Worm (Caenorhabditis elegans) whole organism, young adult: Measurements from ENCODE around the gene K11H12.6.

Source experiments
- C06A6.2 ChIP-seq: fragments of 200-800 bp; sonication (Bioruptor generic); conservative IDR thresholded peaks from 2 replicates; pipeline ENCODE4 v1.3.6; 2022; ENCODE audit warnings: missing genetic modification characterization, missing compliant biosample characterization
- C17E4.6 ChIP-seq: fragments of 200-800 bp; sonication (Bioruptor generic); IDR thresholded peaks from 2 replicates; pipeline ENCODE4 v1.3.6; 2022; ENCODE audit warnings: missing genetic modification reagents, missing genetic modification characterization, missing compliant biosample characterization
- F22D6.2 ChIP-seq: sonication (generic microtip); optimal IDR thresholded peaks from 2 replicates; lab custom pipeline; 2016; ENCODE audit warnings: mild to moderate bottlenecking, missing genetic modification characterization, missing compliant biosample characterization
- F39B2.1 ChIP-seq: fragments of 200-800 bp; sonication (Bioruptor generic); IDR thresholded peaks from 2 replicates; pipeline ENCODE4 v1.3.6; 2022; ENCODE audit warnings: missing genetic modification reagents, missing genetic modification characterization, missing compliant biosample characterization
- F49E8.2 ChIP-seq: sonication (generic microtip); optimal IDR thresholded peaks from 3 replicates; lab custom pipeline; 2017; ENCODE audit warnings: missing genetic modification characterization, mild to moderate bottlenecking, missing compliant biosample characterization, antibody characterized with exemption, moderate library complexity; ENCODE audit not compliant: insufficient read depth
- F52B5.7 ChIP-seq: sonication (generic microtip); optimal IDR thresholded peaks from 2 replicates; lab custom pipeline; 2016; ENCODE audit warnings: mild to moderate bottlenecking, missing genetic modification characterization, missing compliant biosample characterization
- F57C9.4 ChIP-seq: sonication (generic microtip); optimal IDR thresholded peaks from 2 replicates; lab custom pipeline; 2017; ENCODE audit warnings: mild to moderate bottlenecking, missing genetic modification characterization, missing compliant biosample characterization
- T07F8.4 ChIP-seq: sonication (generic microtip); optimal IDR thresholded peaks from 2 replicates; lab custom pipeline; 2016; ENCODE audit warnings: mild to moderate bottlenecking, missing genetic modification characterization, moderate library complexity, missing compliant biosample characterization
- Y53G8AR.9 ChIP-seq: fragments of 200-800 bp; sonication (Bioruptor generic); conservative IDR thresholded peaks from 2 replicates; pipeline ENCODE4 v1.3.6; 2022; ENCODE audit warnings: missing genetic modification reagents, missing genetic modification characterization, missing compliant biosample characterization
- Y79H2A.3 ChIP-seq: fragments of 200-800 bp; sonication (Bioruptor generic); conservative IDR thresholded peaks from 2 replicates; pipeline ENCODE4 v1.3.6; 2022; ENCODE audit warnings: missing genetic modification reagents, missing genetic modification characterization, missing compliant biosample characterization
- ama-1 ChIP-seq, 3 experiments: fragments of 150-350 bp in 1 of 3; sonication (generic microtip) in 2 of 3; optimal IDR thresholded peaks; 2 replicates each; lab custom pipeline; 2014 to 2018; ENCODE audit warnings: missing biosample characterization in 2 of 3, missing genetic modification characterization in 2 of 3, missing genetic modification reagents in 2 of 3
- aptf-2 ChIP-seq: fragments of 200-800 bp; sonication (Bioruptor generic); conservative IDR thresholded peaks from 2 replicates; pipeline ENCODE4 v1.3.6; 2022; ENCODE audit warnings: missing genetic modification reagents, missing genetic modification characterization, missing compliant biosample characterization
- aptf-3 ChIP-seq: fragments of 200-800 bp; sonication (Bioruptor generic); IDR thresholded peaks from 2 replicates; pipeline ENCODE4 v1.3.6; 2022; ENCODE audit warnings: missing genetic modification characterization, missing compliant biosample characterization
- attf-6 ChIP-seq: fragments of 200-800 bp; sonication (Bioruptor generic); IDR thresholded peaks from 2 replicates; pipeline ENCODE4 v1.3.6; 2022; ENCODE audit warnings: missing genetic modification reagents, missing genetic modification characterization, missing compliant biosample characterization
- bed-2 ChIP-seq: fragments of 200-800 bp; sonication (Bioruptor generic); IDR thresholded peaks from 2 replicates; pipeline ENCODE4 v1.3.6; 2022; ENCODE audit warnings: missing genetic modification reagents, missing genetic modification characterization, missing compliant biosample characterization
- cebp-1 ChIP-seq, 2 experiments: fragments of 200-800 bp in 1 of 2; sonication (Bioruptor generic) in 1 of 2; sonication (generic microtip) in 1 of 2; IDR thresholded peaks in 1 of 2; optimal IDR thresholded peaks in 1 of 2; 2 replicates each; pipeline versions ENCODE4 v1.3.6 to Lab custom; 2017 to 2022; ENCODE audit warnings: missing compliant biosample characterization in 2 of 2, missing genetic modification characterization in 2 of 2, mild to moderate bottlenecking in 1 of 2, missing genetic modification reagents in 1 of 2, moderate library complexity in 1 of 2
- ceh-100 ChIP-seq: fragments of 200-800 bp; sonication (Bioruptor generic); IDR thresholded peaks from 2 replicates; pipeline ENCODE4 v1.3.6; 2022; ENCODE audit warnings: missing genetic modification reagents, missing genetic modification characterization, missing compliant biosample characterization
- dox-1 ChIP-seq: fragments of 200-800 bp; sonication (Bioruptor generic); IDR thresholded peaks from 2 replicates; pipeline ENCODE4 v1.3.6; 2022; ENCODE audit warnings: missing genetic modification reagents, missing genetic modification characterization, missing compliant biosample characterization
- dpff-1 ChIP-seq: sonication (generic microtip); optimal IDR thresholded peaks from 2 replicates; lab custom pipeline; 2017; ENCODE audit warnings: mild to moderate bottlenecking, missing genetic modification characterization, missing compliant biosample characterization
- efl-1 ChIP-seq: fragments of 150-350 bp; optimal IDR thresholded peaks from 2 replicates; lab custom pipeline; 2014; ENCODE audit warnings: missing biosample characterization, missing genetic modification reagents, missing genetic modification characterization
- egl-18 ChIP-seq: fragments of 200-800 bp; sonication (Bioruptor generic); IDR thresholded peaks from 2 replicates; pipeline ENCODE4 v1.3.6; 2022; ENCODE audit warnings: missing genetic modification reagents, missing genetic modification characterization, missing compliant biosample characterization
- fkh-3 ChIP-seq: sonication (generic microtip); optimal IDR thresholded peaks from 2 replicates; lab custom pipeline; 2016; ENCODE audit warnings: mild to moderate bottlenecking, missing genetic modification characterization, missing compliant biosample characterization
- gei-17 ChIP-seq: fragments of 200-800 bp; sonication (Bioruptor generic); optimal IDR thresholded peaks from 2 replicates; lab custom pipeline; 2018; ENCODE audit warnings: mild to moderate bottlenecking, missing genetic modification characterization, missing compliant biosample characterization
- him-1 ChIP-seq: sonication (generic microtip); optimal IDR thresholded peaks from 2 replicates; lab custom pipeline; 2016; ENCODE audit warnings: missing genotype, missing genetic modification reagents, missing genetic modification characterization, missing compliant biosample characterization
- hlh-12 ChIP-seq: sonication (generic microtip); optimal IDR thresholded peaks from 2 replicates; lab custom pipeline; 2016; ENCODE audit warnings: missing genetic modification characterization, missing compliant biosample characterization
- hrde-1 ChIP-seq: sonication (generic microtip); optimal IDR thresholded peaks from 2 replicates; lab custom pipeline; 2016; ENCODE audit warnings: missing genetic modification characterization, mild to moderate bottlenecking, missing compliant biosample characterization, moderate library complexity, missing genotype, missing genetic modification reagents, borderline replicate concordance
- hsf-1 ChIP-seq: fragments of 200-800 bp; sonication (Bioruptor generic); IDR thresholded peaks from 2 replicates; pipeline ENCODE4 v1.3.6; 2022; ENCODE audit warnings: missing genetic modification reagents, missing genetic modification characterization, missing compliant biosample characterization
- lin-35 ChIP-seq, 3 experiments: fragments of 150-350 bp in 2 of 3; sonication (generic microtip) in 1 of 3; optimal IDR thresholded peaks; 2 replicates each; lab custom pipeline; 2014 to 2018; ENCODE audit warnings: missing biosample characterization in 3 of 3, missing genetic modification characterization in 3 of 3, missing genetic modification reagents in 3 of 3
- lin-54 ChIP-seq: fragments of 200-800 bp; sonication (Bioruptor generic); optimal IDR thresholded peaks from 2 replicates; lab custom pipeline; 2018; ENCODE audit warnings: mild to moderate bottlenecking, missing genetic modification characterization, missing compliant biosample characterization
- madf-8 ChIP-seq: fragments of 200-800 bp; sonication (Bioruptor generic); conservative IDR thresholded peaks from 2 replicates; pipeline ENCODE4 v1.3.6; 2022; ENCODE audit warnings: missing genetic modification reagents, missing genetic modification characterization, missing compliant biosample characterization
- nfyb-1 ChIP-seq: fragments of 200-800 bp; sonication (Bioruptor generic); IDR thresholded peaks from 2 replicates; pipeline ENCODE4 v1.3.6; 2022; ENCODE audit warnings: missing genetic modification reagents, missing genetic modification characterization, missing compliant biosample characterization
- nhr-120 ChIP-seq: fragments of 200-800 bp; sonication (Bioruptor generic); IDR thresholded peaks from 2 replicates; pipeline ENCODE4 v1.3.6; 2022; ENCODE audit warnings: missing genetic modification characterization, missing compliant biosample characterization
- pbrm-1 ChIP-seq: fragments of 200-800 bp; sonication (Bioruptor generic); IDR thresholded peaks from 2 replicates; pipeline ENCODE4 v1.3.6; 2022; ENCODE audit warnings: missing genetic modification reagents, missing genetic modification characterization, missing compliant biosample characterization
- rcor-1 ChIP-seq: fragments of 200-800 bp; sonication (Bioruptor generic); IDR thresholded peaks from 2 replicates; pipeline ENCODE4 v1.3.6; 2022; ENCODE audit warnings: missing genetic modification reagents, missing genetic modification characterization, missing compliant biosample characterization
- rec-8 ChIP-seq, 2 experiments: sonication (generic microtip); optimal IDR thresholded peaks; 2 replicates each; lab custom pipeline; 2016; ENCODE audit warnings: mild to moderate bottlenecking in 2 of 2, missing genetic modification characterization in 2 of 2, missing genetic modification reagents in 2 of 2, missing genotype in 2 of 2, missing biosample characterization in 1 of 2, missing compliant biosample characterization in 1 of 2, moderate library complexity in 1 of 2
- rpc-1 ChIP-seq, 2 experiments: fragments of 150-350 bp in 1 of 2; sonication (generic microtip) in 1 of 2; optimal IDR thresholded peaks; 2 replicates each; lab custom pipeline; 2014 to 2018; ENCODE audit warnings: missing biosample characterization in 1 of 2, missing genetic modification characterization in 1 of 2, missing genetic modification reagents in 1 of 2, missing genotype in 1 of 2
- sdz-38 ChIP-seq: sonication (generic microtip); optimal IDR thresholded peaks from 2 replicates; lab custom pipeline; 2016; ENCODE audit warnings: missing genotype, missing genetic modification characterization, missing compliant biosample characterization
- snpc-4 ChIP-seq, 5 experiments: fragments of 150-350 bp in 1 of 5; sonication (generic microtip) in 4 of 5; optimal IDR thresholded peaks; 2 replicates each; lab custom pipeline; 2014 to 2018; ENCODE audit warnings: missing genetic modification characterization in 5 of 5, missing biosample characterization in 3 of 5, antibody characterized with exemption in 2 of 5, mild to moderate bottlenecking in 2 of 5, missing compliant biosample characterization in 2 of 5, missing genotype in 2 of 5, moderate library complexity in 2 of 5, missing genetic modification reagents in 1 of 5
- unc-62 ChIP-seq: fragments of 150-350 bp; optimal IDR thresholded peaks from 2 replicates; lab custom pipeline; 2014; ENCODE audit warnings: missing biosample characterization, missing genetic modification reagents, missing genetic modification characterization
- xnd-1 ChIP-seq: sonication (generic microtip); optimal IDR thresholded peaks from 2 replicates; lab custom pipeline; 2016; ENCODE audit warnings: missing genotype, missing genetic modification reagents, missing genetic modification characterization, missing compliant biosample characterization
- zim-3 ChIP-seq: sonication (generic microtip); optimal IDR thresholded peaks from 2 replicates; lab custom pipeline; 2017; ENCODE audit warnings: mild to moderate bottlenecking, missing genetic modification characterization, moderate library complexity, missing compliant biosample characterization
- ztf-18 ChIP-seq: sonication (generic microtip); optimal IDR thresholded peaks from 2 replicates; lab custom pipeline; 2016; ENCODE audit warnings: missing genotype, mild to moderate bottlenecking, missing genetic modification characterization, missing compliant biosample characterization
- ztf-26 ChIP-seq: sonication (generic microtip); optimal IDR thresholded peaks from 2 replicates; lab custom pipeline; 2017; ENCODE audit warnings: missing genetic modification characterization, missing compliant biosample characterization
- ztf-6 ChIP-seq: fragments of 200-800 bp; sonication (Bioruptor generic); IDR thresholded peaks from 2 replicates; pipeline ENCODE4 v1.3.6; 2022; ENCODE audit warnings: missing genetic modification reagents, missing genetic modification characterization, missing compliant biosample characterization

The K11H12.6 gene

ce11 chrIV:653138-653848 is 13.8 kb upstream of the K11H12.6 start, which contains the start of gene K11H12.1 (continued):
- TF ChIP-seq sdz-38 (tag; lab: Kevin White, UChicago) (no peak), dox-1 (GFP tag; lab: Robert Waterston, UW) (peak; percentile 34; the same call in 1 of the 2 replicates), egl-18 (GFP tag; lab: Robert Waterston, UW) (0 out of 2 replicates have a peak, but pooled peaks have one; percentile 3), hrde-1 (tag; lab: Kevin White, UChicago) (peak; percentile 48), nhr-120 (GFP tag; lab: Robert Waterston, UW) (no peak), C06A6.2 (GFP tag; lab: Robert Waterston, UW) (no peak), F57C9.4 (tag; lab: Kevin White, UChicago) (no peak), C17E4.6 (GFP tag; lab: Robert Waterston, UW) (peak; percentile 68; the same call in 1 of the 2 replicates), attf-6 (GFP tag; lab: Robert Waterston, UW) (no peak; the same call in 1 of the 2 replicates), rec-8 (tag; optimal IDR thresholded peaks at IDR 0.05; lab: Kevin White, UChicago) (no peak), efl-1 (GFP tag; lab: Kevin White, UChicago) (no peak), nfyb-1 (GFP tag; lab: Robert Waterston, UW) (0 out of 2 replicates have a peak, but pooled peaks have one; percentile 39), Y53G8AR.9 (GFP tag; lab: Robert Waterston, UW) (peak; percentile 66; the same call in 1 of the 2 replicates), ama-1 (optimal IDR thresholded peaks at IDR 0.05; lab: Kevin White, UChicago) (no peak), ama-1 (GFP tag; optimal IDR thresholded peaks at IDR 0.05; lab: Kevin White, UChicago) (no peak), dpff-1 (tag; lab: Kevin White, UChicago) (no peak), gei-17 (GFP tag; lab: Kevin White, UChicago) (no peak), fkh-3 (tag; lab: Kevin White, UChicago) (no peak), aptf-3 (GFP tag; lab: Robert Waterston, UW) (no peak), ztf-26 (tag; lab: Kevin White, UChicago) (no peak), ztf-6 (no peak), F22D6.2 (tag; lab: Kevin White, UChicago) (no peak), him-1 (tag; lab: Kevin White, UChicago) (peak; percentile 47), zim-3 (tag; lab: Kevin White, UChicago) (peak; percentile 48), hsf-1 (peak; percentile 78), lin-35 (GFP tag; optimal IDR thresholded peaks at IDR 0.05; lab: Kevin White, UChicago) (peak in 1 of 3 experiments; percentile 23), lin-54 (GFP tag; lab: Kevin White, UChicago) (peak; percentile 65), rcor-1 (GFP tag; lab: Robert Waterston, UW) (peak; percentile 48; the same call in 1 of the 2 replicates), cebp-1 (GFP tag; IDR thresholded peaks at IDR 0.05; lab: Robert Waterston, UW) (no peak), cebp-1 (tag; optimal IDR thresholded peaks at IDR 0.05; lab: Kevin White, UChicago) (peak; percentile 14), aptf-2 (no peak), F52B5.7 (tag; lab: Kevin White, UChicago) (peak; percentile 11), xnd-1 (tag; lab: Kevin White, UChicago) (peak; percentile 30), unc-62 (GFP tag; lab: Kevin White, UChicago) (no peak), F49E8.2 (tag; lab: Kevin White, UChicago) (peak; percentile 82), madf-8 (GFP tag; lab: Robert Waterston, UW) (no peak), Y79H2A.3 (GFP tag; lab: Robert Waterston, UW) (no peak), bed-2 (GFP tag; lab: Robert Waterston, UW) (no peak), pbrm-1 (GFP tag; lab: Robert Waterston, UW) (peak; percentile 50; the same call in 1 of the 2 replicates), T07F8.4 (no peak), F39B2.1 (GFP tag; lab: Robert Waterston, UW) (peak; percentile 95), rpc-1 (optimal IDR thresholded peaks at IDR 0.05; lab: Kevin White, UChicago) (no peak), rpc-1 (tag; optimal IDR thresholded peaks at IDR 0.05; lab: Kevin White, UChicago) (no peak), ceh-100 (peak; percentile 58), hlh-12 (tag; lab: Kevin White, UChicago) (no peak), snpc-4 (GFP tag; optimal IDR thresholded peaks at IDR 0.05; lab: Kevin White, UChicago) (no peak), snpc-4 (tag; optimal IDR thresholded peaks at IDR 0.05; lab: Kevin White, UChicago) (peak in 2 of 4 experiments; percentile 12 to 45), ztf-18 (tag; lab: Kevin White, UChicago) (no peak)
